Fruit fly (Drosophila melanogaster) whole organism, embryonic: ENCODE data around the gene CG14718.

ENCODE experiments used
- B-H2 ChIP-seq: fragments of 200-800 bp; sonication (Bioruptor generic); optimal IDR thresholded peaks from 2 replicates; lab custom pipeline; 2018; ENCODE audit warnings: missing biosample characterization, mild to moderate bottlenecking, missing genetic modification characterization
- BEAF-32 ChIP-seq: fragments of 200-800 bp; sonication (Bioruptor generic); optimal IDR thresholded peaks from 3 replicates; lab custom pipeline; 2017; ENCODE audit warnings: missing biosample characterization, missing genetic modification characterization, mild to moderate bottlenecking, moderate library complexity, missing genetic modification reagents
- C15 ChIP-seq: fragments of 200-800 bp; sonication (Bioruptor generic); IDR thresholded peaks from 3 replicates; pipeline ENCODE4 v1.3.6; 2022; ENCODE audit warnings: missing biosample characterization, missing genetic modification characterization
- CG11085 ChIP-seq: fragments of 200-800 bp; sonication (Bioruptor generic); IDR thresholded peaks from 2 replicates; pipeline ENCODE4 v1.3.6; 2022; ENCODE audit warnings: missing biosample characterization, missing genetic modification characterization
- CG11093 ChIP-seq: fragments of 200-800 bp; sonication (Bioruptor generic); IDR thresholded peaks from 3 replicates; pipeline ENCODE4 v1.3.6; 2022; ENCODE audit warnings: missing biosample characterization, missing genetic modification characterization
- CG1233 ChIP-seq: fragments of 200-800 bp; sonication (Bioruptor generic); optimal IDR thresholded peaks from 4 replicates; lab custom pipeline; 2018; ENCODE audit warnings: missing biosample characterization, mild to moderate bottlenecking, missing genetic modification characterization
- CG14441 ChIP-seq: fragments of 200-800 bp; sonication (Bioruptor generic); IDR thresholded peaks from 2 replicates; pipeline ENCODE4 v1.3.6; 2022; ENCODE audit warnings: missing biosample characterization, missing genetic modification characterization
- CG15073 ChIP-seq: fragments of 200-800 bp; sonication (Bioruptor generic); optimal IDR thresholded peaks from 2 replicates; lab custom pipeline; 2016; ENCODE audit warnings: missing biosample characterization, missing genetic modification characterization
- CG15514 ChIP-seq: fragments of 200-800 bp; sonication (Bioruptor generic); optimal IDR thresholded peaks from 3 replicates; lab custom pipeline; 2017; ENCODE audit warnings: missing biosample characterization, missing genetic modification characterization, mild to moderate bottlenecking, moderate library complexity, missing genetic modification reagents
- CG18262 ChIP-seq: fragments of 200-800 bp; optimal IDR thresholded peaks from 3 replicates; lab custom pipeline; 2019; ENCODE audit warnings: missing biosample characterization, mild to moderate bottlenecking, missing genetic modification characterization, moderate library complexity
- CG1832 ChIP-seq: fragments of 200-800 bp; sonication (Bioruptor generic); optimal IDR thresholded peaks from 2 replicates; lab custom pipeline; 2017; ENCODE audit warnings: missing biosample characterization, mild to moderate bottlenecking, missing genetic modification characterization, inconsistent platforms
- CG2120 ChIP-seq: fragments of 200-800 bp; sonication (Bioruptor generic); optimal IDR thresholded peaks from 3 replicates; lab custom pipeline; 2016; ENCODE audit warnings: missing biosample characterization, missing genetic modification characterization
- CG2678 ChIP-seq: fragments of 200-800 bp; sonication (Bioruptor generic); optimal IDR thresholded peaks from 3 replicates; lab custom pipeline; 2019; ENCODE audit warnings: missing biosample characterization, mild to moderate bottlenecking, missing genetic modification characterization, moderate library complexity
- CG2712 ChIP-seq: fragments of 200-800 bp; optimal IDR thresholded peaks from 3 replicates; lab custom pipeline; 2019; ENCODE audit warnings: missing biosample characterization, mild to moderate bottlenecking, missing genetic modification characterization, moderate library complexity
- CG34224 ChIP-seq: fragments of 200-800 bp; sonication (Bioruptor generic); IDR thresholded peaks from 3 replicates; pipeline ENCODE4 v1.3.6; 2022; ENCODE audit warnings: missing biosample characterization, missing genetic modification characterization; ENCODE audit not compliant: partially characterized antibody
- CG3838 ChIP-seq: fragments of 200-800 bp; sonication (Bioruptor generic); optimal IDR thresholded peaks from 3 replicates; lab custom pipeline; 2016; ENCODE audit warnings: missing biosample characterization, missing genetic modification characterization
- CG4328 ChIP-seq: fragments of 200-800 bp; sonication (Bioruptor generic); optimal IDR thresholded peaks from 3 replicates; lab custom pipeline; 2017; ENCODE audit warnings: missing biosample characterization, missing genetic modification reagents, missing genetic modification characterization
- CG6765 ChIP-seq: fragments of 200-800 bp; sonication (Bioruptor generic); optimal IDR thresholded peaks from 3 replicates; lab custom pipeline; 2017; ENCODE audit warnings: missing biosample characterization, mild to moderate bottlenecking, missing genetic modification characterization
- CG9727 ChIP-seq: fragments of 200-800 bp; sonication (Bioruptor generic); optimal IDR thresholded peaks from 3 replicates; lab custom pipeline; 2017; ENCODE audit warnings: missing biosample characterization, mild to moderate bottlenecking, missing genetic modification characterization
- CoRest ChIP-seq: fragments of 200-800 bp; sonication (Bioruptor generic); optimal IDR thresholded peaks from 3 replicates; lab custom pipeline; 2018; ENCODE audit warnings: missing biosample characterization, mild to moderate bottlenecking, missing genetic modification characterization, moderate library complexity
- Dip2 ChIP-seq: fragments of 200-800 bp; sonication (Bioruptor generic); IDR thresholded peaks from 2 replicates; pipeline ENCODE4 v1.3.6; 2022; ENCODE audit warnings: missing biosample characterization, missing genetic modification characterization
- Dref ChIP-seq: fragments of 200-800 bp; sonication (Bioruptor generic); IDR thresholded peaks from 2 replicates; pipeline ENCODE4 v1.3.6; 2022; ENCODE audit warnings: missing biosample characterization, missing genetic modification characterization
- E2f1 ChIP-seq: fragments of 200-800 bp; sonication (Bioruptor generic); IDR thresholded peaks from 2 replicates; pipeline ENCODE4 v1.3.6; 2022; ENCODE audit warnings: missing biosample characterization, missing genetic modification characterization
- HLH54F ChIP-seq: fragments of 200-800 bp; sonication (Bioruptor generic); optimal IDR thresholded peaks from 3 replicates; lab custom pipeline; 2016; ENCODE audit warnings: missing biosample characterization, missing genetic modification characterization
- Kr ChIP-seq: fragments of 200-800 bp; sonication (Bioruptor generic); optimal IDR thresholded peaks from 2 replicates; lab custom pipeline; 2017; ENCODE audit warnings: missing biosample characterization, mild to moderate bottlenecking, missing genetic modification characterization
- Mad ChIP-seq: fragments of 200-800 bp; sonication (Bioruptor generic); optimal IDR thresholded peaks from 2 replicates; lab custom pipeline; 2016; ENCODE audit warnings: missing biosample characterization, missing genetic modification characterization
- Max ChIP-seq: fragments of 200-800 bp; sonication (Bioruptor generic); optimal IDR thresholded peaks from 2 replicates; lab custom pipeline; 2016; ENCODE audit warnings: missing biosample characterization, mild to moderate bottlenecking, missing genetic modification characterization
- Mes4 ChIP-seq: fragments of 200-800 bp; sonication (Bioruptor generic); optimal IDR thresholded peaks from 2 replicates; lab custom pipeline; 2016; ENCODE audit warnings: missing biosample characterization, missing genetic modification characterization
- NC2α ChIP-seq: fragments of 200-800 bp; sonication (Bioruptor generic); optimal IDR thresholded peaks from 2 replicates; lab custom pipeline; 2016; ENCODE audit warnings: missing biosample characterization, missing genetic modification characterization
- NC2β ChIP-seq: fragments of 200-800 bp; sonication (Bioruptor generic); optimal IDR thresholded peaks from 2 replicates; lab custom pipeline; 2016; ENCODE audit warnings: missing biosample characterization, missing genetic modification characterization
- Side ChIP-seq: fragments of 200-800 bp; sonication (Bioruptor generic); optimal IDR thresholded peaks from 2 replicates; lab custom pipeline; 2016; ENCODE audit warnings: missing biosample characterization, missing genetic modification characterization
- TFAM ChIP-seq: fragments of 200-800 bp; sonication (Bioruptor generic); optimal IDR thresholded peaks from 2 replicates; lab custom pipeline; 2017; ENCODE audit warnings: missing biosample characterization, missing genetic modification characterization, inconsistent platforms
- Tbp ChIP-seq: fragments of >200 bp; optimal IDR thresholded peaks from 2 replicates; lab custom pipeline; 2018; ENCODE audit warnings: missing biosample characterization, missing genetic modification characterization
- Trl ChIP-seq, 3 experiments: fragments of >200 bp in 2 of 3; fragments of 200-800 bp in 1 of 3; sonication (Bioruptor generic) in 1 of 3; optimal IDR thresholded peaks; 2 replicates in 1 of 3; 3 replicates in 2 of 3; lab custom pipeline; 2016 to 2017; ENCODE audit warnings: missing biosample characterization in 1 of 3, missing genetic modification characterization in 1 of 3
- gt ChIP-seq: fragments of 200-800 bp; sonication (Bioruptor generic); IDR thresholded peaks from 2 replicates; pipeline ENCODE4 v1.3.6; 2022; ENCODE audit warnings: missing biosample characterization, missing genetic modification characterization
- kah ChIP-seq: fragments of 200-800 bp; sonication (Bioruptor generic); optimal IDR thresholded peaks from 2 replicates; lab custom pipeline; 2018; ENCODE audit warnings: missing biosample characterization, mild to moderate bottlenecking, missing genetic modification characterization
- lab ChIP-seq: fragments of 200-800 bp; sonication (Bioruptor generic); optimal IDR thresholded peaks from 3 replicates; lab custom pipeline; 2017; ENCODE audit warnings: missing biosample characterization, missing genetic modification characterization, mild to moderate bottlenecking, moderate library complexity, missing genetic modification reagents
- lmd ChIP-seq: fragments of 200-800 bp; sonication (Bioruptor generic); IDR thresholded peaks from 2 replicates; pipeline ENCODE4 v1.3.6; 2022; ENCODE audit warnings: missing biosample characterization, missing genetic modification characterization
- mld ChIP-seq: fragments of 200-800 bp; sonication (Bioruptor generic); IDR thresholded peaks from 3 replicates; pipeline ENCODE4 v1.3.6; 2022; ENCODE audit warnings: missing biosample characterization, missing genetic modification characterization; ENCODE audit not compliant: partially characterized antibody
- oc ChIP-seq: fragments of 200-800 bp; sonication (Bioruptor generic); optimal IDR thresholded peaks from 2 replicates; lab custom pipeline; 2018; ENCODE audit warnings: missing biosample characterization, mild to moderate bottlenecking, missing genetic modification characterization, moderate library complexity
- pho ChIP-seq: fragments of 200-800 bp; sonication (Bioruptor generic); optimal IDR thresholded peaks from 2 replicates; lab custom pipeline; 2016; ENCODE audit warnings: missing biosample characterization, missing genetic modification characterization
- psq ChIP-seq: fragments of 200-800 bp; sonication (Bioruptor generic); optimal IDR thresholded peaks from 2 replicates; lab custom pipeline; 2017; ENCODE audit warnings: missing biosample characterization, missing genetic modification characterization
- salm ChIP-seq: fragments of 200-800 bp; sonication (Bioruptor generic); optimal IDR thresholded peaks from 2 replicates; lab custom pipeline; 2018; ENCODE audit warnings: missing biosample characterization, mild to moderate bottlenecking, missing genetic modification characterization
- sima ChIP-seq: fragments of 200-800 bp; sonication (Bioruptor generic); optimal IDR thresholded peaks from 2 replicates; lab custom pipeline; 2016; ENCODE audit warnings: missing biosample characterization, missing genetic modification characterization
- slou ChIP-seq: fragments of 200-800 bp; sonication (Bioruptor generic); optimal IDR thresholded peaks from 3 replicates; lab custom pipeline; 2016; ENCODE audit warnings: missing biosample characterization, missing genetic modification characterization
- so ChIP-seq: fragments of 200-800 bp; sonication (Bioruptor generic); IDR thresholded peaks from 3 replicates; pipeline ENCODE4 v1.3.6; 2022; ENCODE audit warnings: missing biosample characterization, missing genetic modification characterization
- stc ChIP-seq: fragments of 200-800 bp; sonication (Bioruptor generic); IDR thresholded peaks from 2 replicates; pipeline ENCODE4 v1.3.6; 2022; ENCODE audit warnings: missing biosample characterization, missing genetic modification characterization
- tin ChIP-seq: fragments of 200-800 bp; sonication (Bioruptor generic); optimal IDR thresholded peaks from 3 replicates; lab custom pipeline; 2016; ENCODE audit warnings: missing biosample characterization, missing genetic modification characterization
- tio ChIP-seq: fragments of 200-800 bp; sonication (Bioruptor generic); optimal IDR thresholded peaks from 2 replicates; lab custom pipeline; 2017; ENCODE audit warnings: missing biosample characterization, missing genetic modification characterization, inconsistent platforms
- usp ChIP-seq: fragments of >200 bp; optimal IDR thresholded peaks from 2 replicates; lab custom pipeline; 2017; ENCODE audit warnings: missing biosample characterization, missing genetic modification characterization
- vfl ChIP-seq: fragments of 200-800 bp; sonication (Bioruptor generic); optimal IDR thresholded peaks from 2 replicates; lab custom pipeline; 2016; ENCODE audit warnings: missing biosample characterization, missing genetic modification characterization

CG14718 gene

dm6 chr3R:11700314-11700713 is at the start of gene CG14718:
TSS of gene CG14718 (plus strand) at chr3R:11700614.
- no peak for TF ChIP-seq HLH54F
- TF ChIP-seq CG2678 (tag; lab: Kevin White, UChicago): no peak
- no peak for TF ChIP-seq CG9727
- TF ChIP-seq stc: no peak
- TF ChIP-seq CG14441: no peak
- TF ChIP-seq mld (GFP tag; lab: Robert Waterston, UW): no peak
- TF ChIP-seq C15: no peak
- TF ChIP-seq salm (tag; lab: Kevin White, UChicago): no peak
- no peak for TF ChIP-seq Tbp (GFP tag; lab: Kevin White, UChicago)
- TF ChIP-seq slou: no peak
- no peak for TF ChIP-seq B-H2 (GFP tag; lab: Kevin White, UChicago)
- TF ChIP-seq lmd (GFP tag; lab: Robert Waterston, UW): no peak
- no peak for TF ChIP-seq NC2β
- TF ChIP-seq oc (tag; lab: Kevin White, UChicago): no peak
- TF ChIP-seq E2f1 (GFP tag; lab: Robert Waterston, UW): no peak
- no peak for TF ChIP-seq CG2120 (GFP tag; lab: Kevin White, UChicago)
- no peak for TF ChIP-seq CG18262 (tag; lab: Kevin White, UChicago)
- TF ChIP-seq CG15514 (GFP tag; lab: Kevin White, UChicago): no peak

- TF ChIP-seq Max (GFP tag; lab: Kevin White, UChicago): peak; percentile 91
- peak; percentile 87 for TF ChIP-seq psq
- no peak for TF ChIP-seq CG34224 (GFP tag; lab: Robert Waterston, UW)
- peak; percentile 92 for TF ChIP-seq tio
- TF ChIP-seq usp (GFP tag; lab: Kevin White, UChicago): no peak
- peak; percentile 94 for TF ChIP-seq tin (GFP tag; lab: Kevin White, UChicago)
- no peak for TF ChIP-seq BEAF-32
- peak; percentile 79 for TF ChIP-seq Side (GFP tag; lab: Kevin White, UChicago)
- peak; percentile 4 for TF ChIP-seq Kr (GFP tag; lab: Kevin White, UChicago)
- peak; percentile 26 for TF ChIP-seq CG15073 (GFP tag; lab: Kevin White, UChicago)
- TF ChIP-seq CG1832: no peak
- peak; percentile 82 for TF ChIP-seq CG2120 (GFP tag; lab: Kevin White, UChicago)
- no peak for TF ChIP-seq mld (GFP tag; lab: Robert Waterston, UW)
- TF ChIP-seq vfl (GFP tag; lab: Kevin White, UChicago): peak; percentile 73
- peak; percentile 72 for TF ChIP-seq TFAM (GFP tag; lab: Kevin White, UChicago)
- peak; percentile 69 for TF ChIP-seq CG11085 (GFP tag; lab: Robert Waterston, UW)
- peak; percentile 65 for TF ChIP-seq Dip2 (GFP tag; lab: Robert Waterston, UW)
- peak; percentile 86 for TF ChIP-seq gt (GFP tag; lab: Robert Waterston, UW)
- TF ChIP-seq CG11093 (GFP tag; lab: Robert Waterston, UW): peak; percentile 92
- peak; percentile 98 for TF ChIP-seq CG2712
- TF ChIP-seq Mes4 (GFP tag; lab: Kevin White, UChicago): peak; percentile 81
- TF ChIP-seq kah: peak; percentile 79
- no peak for TF ChIP-seq Dref (GFP tag; lab: Robert Waterston, UW)
- peak; percentile 48 for TF ChIP-seq CG3838 (GFP tag; lab: Kevin White, UChicago)
- peak; percentile 96 for TF ChIP-seq lab
- TF ChIP-seq NC2α (GFP tag; lab: Kevin White, UChicago): peak; percentile 72
- TF ChIP-seq Trl (optimal IDR thresholded peaks at IDR 0.05; lab: Kevin White, UChicago): peak; percentile 63 to 74
- TF ChIP-seq Trl (GFP tag; optimal IDR thresholded peaks at IDR 0.05; lab: Kevin White, UChicago): peak; percentile 85
- TF ChIP-seq CG4328: peak; percentile 73
- peak; percentile 85 for TF ChIP-seq CG6765
- peak; percentile 77 for TF ChIP-seq pho
- peak; percentile 91 for TF ChIP-seq CoRest (tag; lab: Kevin White, UChicago)
- peak; percentile 95 for TF ChIP-seq so (GFP tag; lab: Robert Waterston, UW)
- peak; percentile 16 for TF ChIP-seq sima
- peak; percentile 89 for TF ChIP-seq Mad (GFP tag; lab: Kevin White, UChicago)
- peak; percentile 87 for TF ChIP-seq CG1233
Measured at dm6 chr3R:11655873-11656374, 44.5 kb upstream of the CG14718 start, which contains the start of gene CG42327. TSS of gene CG42327 (plus strand) at chr3R:11656149.
